Worm (Caenorhabditis elegans): ENCODE measurements around the gene F44F4.10.

F44F4.10 gene

DNA sequence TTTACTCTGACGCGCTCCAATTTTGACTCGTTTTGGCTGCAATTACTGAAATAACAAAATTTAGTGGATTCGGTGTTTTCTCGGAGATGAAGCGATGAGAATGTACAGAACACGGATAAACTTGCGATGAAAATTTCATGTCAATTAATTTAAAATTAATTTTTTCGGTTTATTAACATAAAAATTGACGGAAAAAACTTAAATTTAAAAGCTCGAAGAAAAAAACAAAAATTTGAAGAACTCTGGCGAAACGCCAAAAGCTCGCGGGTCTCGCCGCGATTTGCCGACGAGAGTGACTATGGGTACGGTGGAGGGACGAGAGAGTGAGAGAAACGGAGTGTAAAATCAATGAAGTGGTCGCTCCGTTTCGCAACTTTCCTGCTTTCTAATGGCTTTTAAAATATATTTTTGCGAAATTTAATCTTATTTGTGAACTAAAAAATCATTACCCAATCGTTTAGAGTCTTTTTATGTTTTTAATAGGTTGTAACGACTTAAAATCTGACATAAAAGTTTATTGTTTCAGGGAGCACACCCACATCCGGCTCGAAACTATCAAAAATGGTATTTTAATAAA, 48.3 kb downstream of the F44F4.10 start, which contains the start of the genes gmps-1 and cap-2 (continued):
- TF ChIP-seq unc-62 (GFP tag; optimal IDR thresholded peaks at IDR 0.05) (no peak), ekl-4 (GFP tag; IDR thresholded peaks at IDR 0.05) (peak; percentile 96), aptf-3 (GFP tag; IDR thresholded peaks at IDR 0.05) (no peak), nfyb-1 (GFP tag; IDR thresholded peaks at IDR 0.05) (peak; percentile 98), attf-6 (GFP tag; IDR thresholded peaks at IDR 0.05) (0 out of 2 replicates have a peak, but pooled peaks have one; percentile 30), tbx-9 (tag; optimal IDR thresholded peaks at IDR 0.05; ENCODE audit: borderline replicate concordance) (no peak), ama-1 (optimal IDR thresholded peaks at IDR 0.05) (no peak), ama-1 (GFP tag; optimal IDR thresholded peaks at IDR 0.05) (peak in 1 of 2 experiments; percentile 62), T07F8.4 (tag; optimal IDR thresholded peaks at IDR 0.05) (peak; percentile 62), egl-18 (GFP tag; IDR thresholded peaks at IDR 0.05) (peak; percentile 83), rec-8 (tag; optimal IDR thresholded peaks at IDR 0.05) (peak in 1 of 2 experiments; percentile 59), sptf-2 (GFP tag; optimal IDR thresholded peaks at IDR 0.05) (no peak), nhr-120 (GFP tag; IDR thresholded peaks at IDR 0.05) (no peak), dox-1 (GFP tag; IDR thresholded peaks at IDR 0.05) (peak; percentile 97), lin-54 (GFP tag; optimal IDR thresholded peaks at IDR 0.05) (peak; percentile 92), tbp1 (GFP tag; optimal IDR thresholded peaks at IDR 0.05) (peak; percentile 74), Y79H2A.3 (GFP tag; conservative IDR thresholded peaks at IDR 0.05) (no peak), F10E7.11 (tag; optimal IDR thresholded peaks at IDR 0.05) (peak; percentile 54), nhr-90 (tag; optimal IDR thresholded peaks at IDR 0.05) (peak; percentile 19), rcor-1 (GFP tag; IDR thresholded peaks at IDR 0.05) (peak; percentile 95), pha-4 (tag; optimal IDR thresholded peaks at IDR 0.05) (peak; percentile 71), cebp-1 (GFP tag; IDR thresholded peaks at IDR 0.05) (peak; percentile 95), cebp-1 (tag; optimal IDR thresholded peaks at IDR 0.05) (peak; percentile 98), F49E8.2 (tag; optimal IDR thresholded peaks at IDR 0.05; ENCODE audit: insufficient read depth) (peak; percentile 85), attf-5 (GFP tag; optimal IDR thresholded peaks at IDR 0.05) (peak; percentile 96), mes-4 (tag; optimal IDR thresholded peaks at IDR 0.05) (no peak), T26A5.8 (tag; optimal IDR thresholded peaks at IDR 0.05) (no peak), F37B4.10 (GFP tag; IDR thresholded peaks at IDR 0.05) (no peak), K12H6.12 (tag; optimal IDR thresholded peaks at IDR 0.05) (peak; percentile 89), let-607 (tag; optimal IDR thresholded peaks at IDR 0.05) (peak; percentile 55 to 85), atf-7 (tag; optimal IDR thresholded peaks at IDR 0.05) (peak; percentile 92), lsl-1 (GFP tag; optimal IDR thresholded peaks at IDR 0.05) (peak; percentile 98), ztf-6 (GFP tag; IDR thresholded peaks at IDR 0.05) (peak; percentile 55; the same call in 1 of the 2 replicates), madf-3 (GFP tag; IDR thresholded peaks at IDR 0.05) (peak; percentile 92), B0261.1 (tag; optimal IDR thresholded peaks at IDR 0.05) (peak; percentile 26), F57C9.4 (tag; optimal IDR thresholded peaks at IDR 0.05) (peak; percentile 49), madf-10 (tag; optimal IDR thresholded peaks at IDR 0.05) (peak; percentile 79), Y53F4B.3 (GFP tag; IDR thresholded peaks at IDR 0.05) (0 out of 2 replicates have a peak, but pooled peaks have one; percentile 14), him-1 (tag; optimal IDR thresholded peaks at IDR 0.05) (peak; percentile 53), C17E4.6 (GFP tag; IDR thresholded peaks at IDR 0.05) (peak; percentile 92), ceh-91 (GFP tag; IDR thresholded peaks at IDR 0.05) (peak; percentile 82), lin-26 (GFP tag; IDR thresholded peaks at IDR 0.05) (peak; percentile 76), madf-6 (GFP tag; IDR thresholded peaks at IDR 0.05) (peak; percentile 93), sdz-38 (tag; optimal IDR thresholded peaks at IDR 0.05) (no peak), D2030.7 (GFP tag; IDR thresholded peaks at IDR 0.05) (peak; percentile 91), ceh-58 (GFP tag; IDR thresholded peaks at IDR 0.05) (no peak)
